Fruit fly (Drosophila melanogaster) whole organism, prepupa: ENCODE data around the gene CG33490.

Experiments used
- CG8632 ChIP-seq: fragments of 200-800 bp; sonication (Bioruptor generic); optimal IDR thresholded peaks from 3 replicates; lab custom pipeline; 2016; ENCODE audit warnings: missing biosample characterization, missing genetic modification characterization
- Eip75B ChIP-seq: fragments of 200-800 bp; sonication (Bioruptor generic); optimal IDR thresholded peaks from 3 replicates; lab custom pipeline; 2016; ENCODE audit warnings: missing biosample characterization, missing genetic modification characterization
- Gug ChIP-seq: fragments of 200-800 bp; sonication (Bioruptor generic); IDR thresholded peaks from 2 replicates; pipeline ENCODE4 v1.3.6; 2022; ENCODE audit warnings: missing biosample characterization, missing genetic modification characterization
- OdsH ChIP-seq: fragments of 200-800 bp; sonication (Bioruptor generic); optimal IDR thresholded peaks from 3 replicates; lab custom pipeline; 2016; ENCODE audit warnings: missing biosample characterization, missing genetic modification characterization
- cyc ChIP-seq: fragments of 200-800 bp; sonication (Bioruptor generic); optimal IDR thresholded peaks from 3 replicates; lab custom pipeline; 2016; ENCODE audit warnings: missing biosample characterization, missing genetic modification characterization
- eg ChIP-seq: fragments of 200-800 bp; sonication (Bioruptor generic); IDR thresholded peaks from 3 replicates; pipeline ENCODE4 v1.3.6; 2022; ENCODE audit warnings: missing biosample characterization, missing genetic modification characterization
- ss ChIP-seq, 2 experiments: fragments of 200-800 bp; sonication (Bioruptor generic); optimal IDR thresholded peaks; 2 replicates in 1 of 2; 3 replicates in 1 of 2; lab custom pipeline; 2017 to 2018; ENCODE audit warnings: mild to moderate bottlenecking in 2 of 2, missing biosample characterization in 2 of 2, missing genetic modification characterization in 2 of 2, moderate library complexity in 1 of 2

- TF ChIP-seq Gug (peak; percentile 13; the same call in 1 of the 2 replicates), OdsH (GFP tag; lab: Kevin White, UChicago) (no peak), cyc (no peak), ss (GFP tag; optimal IDR thresholded peaks at IDR 0.05; lab: Kevin White, UChicago) (no peak), Eip75B (GFP tag; lab: Kevin White, UChicago) (no peak), eg (GFP tag; lab: Robert Waterston, UW) (peak; percentile 61; the same call in 2 of the 3 replicates), CG8632 (no peak)
Observed at dm6 chr3L:11549432-11549831, 25.0 kb downstream of the CG33490 start.
